Worm (Caenorhabditis elegans) whole organism, L4 larva: ENCODE results near the gene ZK1290.1.

ENCODE experiments used
- D1046.2 ChIP-seq: fragments of 200-800 bp; sonication (Bioruptor generic); IDR thresholded peaks from 2 replicates; pipeline ENCODE4 v1.3.6; 2022; ENCODE audit warnings: missing genetic modification characterization, missing compliant biosample characterization
- F10B5.3 ChIP-seq: sonication (generic microtip); optimal IDR thresholded peaks from 2 replicates; lab custom pipeline; 2016; ENCODE audit warnings: mild to moderate bottlenecking, missing genetic modification characterization, missing compliant biosample characterization
- F26F4.8 ChIP-seq: fragments of 200-800 bp; sonication (Bioruptor generic); conservative IDR thresholded peaks from 2 replicates; pipeline ENCODE4 v1.3.6; 2022; ENCODE audit warnings: missing genetic modification characterization, missing compliant biosample characterization
- T20F7.1 ChIP-seq: fragments of 200-800 bp; sonication (Bioruptor generic); optimal IDR thresholded peaks from 2 replicates; lab custom pipeline; 2018; ENCODE audit warnings: mild to moderate bottlenecking, missing genetic modification characterization, missing compliant biosample characterization
- T26A8.4 ChIP-seq: fragments of 200-800 bp; sonication (Bioruptor generic); IDR thresholded peaks from 2 replicates; pipeline ENCODE4 v1.3.6; 2022; ENCODE audit warnings: missing genetic modification characterization, missing compliant biosample characterization
- Y105C5A.15 ChIP-seq: fragments of 200-800 bp; sonication (Bioruptor generic); IDR thresholded peaks from 2 replicates; pipeline ENCODE4 v1.3.6; 2022; ENCODE audit warnings: missing genetic modification characterization, missing compliant biosample characterization
- Y5F2A.4 ChIP-seq: fragments of 200-800 bp; sonication (Bioruptor generic); optimal IDR thresholded peaks from 2 replicates; lab custom pipeline; 2018; ENCODE audit warnings: mild to moderate bottlenecking, missing genetic modification characterization, missing compliant biosample characterization
- ZK337.2 ChIP-seq: fragments of 200-800 bp; sonication (Bioruptor generic); IDR thresholded peaks from 2 replicates; pipeline ENCODE4 v1.3.6; 2022; ENCODE audit warnings: missing genetic modification reagents, missing genetic modification characterization, missing compliant biosample characterization
- aha-1 ChIP-seq: fragments of 150-350 bp; peaks from one replicate; lab custom pipeline; 2014; ENCODE audit warnings: missing biosample characterization, missing genetic modification characterization
- aly-2 ChIP-seq: sonication (generic microtip); optimal IDR thresholded peaks from 2 replicates; lab custom pipeline; 2018; ENCODE audit warnings: missing biosample characterization, missing genetic modification characterization
- ama-1 ChIP-seq: fragments of 150-350 bp; optimal IDR thresholded peaks from 2 replicates; lab custom pipeline; 2014; ENCODE audit warnings: inconsistent platforms, mixed read lengths
- attf-4 ChIP-seq: sonication (generic microtip); optimal IDR thresholded peaks from 3 replicates; lab custom pipeline; 2017; ENCODE audit warnings: missing biosample characterization, missing genetic modification characterization
- ceh-20 ChIP-seq: fragments of 200-800 bp; sonication (Bioruptor generic); IDR thresholded peaks from 2 replicates; pipeline ENCODE4 v1.3.6; 2022; ENCODE audit warnings: missing genetic modification reagents, missing genetic modification characterization, missing compliant biosample characterization
- ceh-28 ChIP-seq: fragments of 150-350 bp; optimal IDR thresholded peaks from 2 replicates; lab custom pipeline; 2014; ENCODE audit warnings: missing biosample characterization, missing genetic modification reagents, missing genetic modification characterization
- ceh-44 ChIP-seq: fragments of 200-800 bp; sonication (Bioruptor generic); IDR thresholded peaks from 2 replicates; pipeline ENCODE4 v1.3.6; 2022; ENCODE audit warnings: missing genetic modification reagents, missing genetic modification characterization, missing compliant biosample characterization
- ceh-82 ChIP-seq: sonication (generic microtip); optimal IDR thresholded peaks from 2 replicates; lab custom pipeline; 2017; ENCODE audit warnings: missing biosample characterization, missing genetic modification characterization
- ces-1 ChIP-seq: fragments of 150-350 bp; sonication (generic microtip); optimal IDR thresholded peaks from 4 replicates; lab custom pipeline; 2014; ENCODE audit warnings: missing biosample characterization, missing genetic modification reagents, missing genetic modification characterization
- ctbp-1 ChIP-seq: fragments of 200-800 bp; sonication (Bioruptor generic); IDR thresholded peaks from 2 replicates; pipeline ENCODE4 v1.3.6; 2022; ENCODE audit warnings: missing genetic modification reagents, missing genetic modification characterization, missing compliant biosample characterization
- daf-16 ChIP-seq, 3 experiments: sonication (generic microtip); optimal IDR thresholded peaks; 2 replicates each; lab custom pipeline; 2016 to 2017; ENCODE audit warnings: missing genetic modification characterization in 3 of 3, missing genetic modification reagents in 3 of 3, mild to moderate bottlenecking in 2 of 3, missing compliant biosample characterization in 2 of 3, missing biosample characterization in 1 of 3, moderate library complexity in 1 of 3
- daf-19 ChIP-seq: fragments of 200-800 bp; sonication (Bioruptor generic); conservative IDR thresholded peaks from 2 replicates; pipeline ENCODE4 v1.3.6; 2022; ENCODE audit warnings: missing genetic modification characterization, missing compliant biosample characterization
- dmd-8 ChIP-seq: fragments of 200-800 bp; sonication (Bioruptor generic); IDR thresholded peaks from 2 replicates; pipeline ENCODE4 v1.3.6; 2022; ENCODE audit warnings: missing genetic modification characterization, missing compliant biosample characterization
- dmd-9 ChIP-seq: fragments of 200-800 bp; sonication (Bioruptor generic); IDR thresholded peaks from 2 replicates; pipeline ENCODE4 v1.3.6; 2022; ENCODE audit warnings: missing genetic modification reagents, missing genetic modification characterization, missing compliant biosample characterization
- dve-1 ChIP-seq: sonication (generic microtip); optimal IDR thresholded peaks from 2 replicates; lab custom pipeline; 2017; ENCODE audit warnings: antibody characterized with exemption, mild to moderate bottlenecking, missing genetic modification characterization, missing compliant biosample characterization; ENCODE audit not compliant: insufficient read depth
- egl-43 ChIP-seq: fragments of 200-800 bp; sonication (Bioruptor generic); IDR thresholded peaks from 2 replicates; pipeline ENCODE4 v1.3.6; 2022; ENCODE audit warnings: missing genetic modification reagents, missing genetic modification characterization, missing compliant biosample characterization
- gei-8 ChIP-seq: fragments of 200-800 bp; sonication (Bioruptor generic); optimal IDR thresholded peaks from 2 replicates; lab custom pipeline; 2018; ENCODE audit warnings: mild to moderate bottlenecking, missing genetic modification characterization, missing compliant biosample characterization
- hlh-30 ChIP-seq: sonication (generic microtip); optimal IDR thresholded peaks from 2 replicates; lab custom pipeline; 2017; ENCODE audit warnings: antibody characterized with exemption, mild to moderate bottlenecking, missing genetic modification characterization, missing compliant biosample characterization; ENCODE audit not compliant: insufficient read depth
- hmg-1.1 ChIP-seq: fragments of 200-800 bp; sonication (Bioruptor generic); IDR thresholded peaks from 2 replicates; pipeline ENCODE4 v1.3.6; 2022; ENCODE audit warnings: missing genetic modification reagents, missing genetic modification characterization, missing compliant biosample characterization
- lim-7 ChIP-seq: fragments of 200-800 bp; sonication (Bioruptor generic); IDR thresholded peaks from 2 replicates; pipeline ENCODE4 v1.3.6; 2022; ENCODE audit warnings: missing genetic modification characterization, missing compliant biosample characterization
- lin-13 ChIP-seq: fragments of 150-350 bp; optimal IDR thresholded peaks from 2 replicates; lab custom pipeline; 2014; ENCODE audit warnings: missing biosample characterization, missing genetic modification reagents, missing genetic modification characterization
- madf-9 ChIP-seq: fragments of 200-800 bp; sonication (Bioruptor generic); conservative IDR thresholded peaks from 2 replicates; pipeline ENCODE4 v1.3.6; 2022; ENCODE audit warnings: missing genetic modification reagents, missing genetic modification characterization, missing compliant biosample characterization
- mep-1 ChIP-seq: fragments of 150-350 bp; sonication (generic microtip); optimal IDR thresholded peaks from 3 replicates; lab custom pipeline; 2014; ENCODE audit warnings: missing biosample characterization, missing genetic modification characterization
- mxl-2 ChIP-seq: fragments of 200-800 bp; sonication (Bioruptor generic); conservative IDR thresholded peaks from 2 replicates; pipeline ENCODE4 v1.3.6; 2022; ENCODE audit warnings: missing genetic modification reagents, missing genetic modification characterization, missing compliant biosample characterization
- nhr-10 ChIP-seq: fragments of 150-350 bp; optimal IDR thresholded peaks from 2 replicates; lab custom pipeline; 2014; ENCODE audit warnings: missing biosample characterization, missing genetic modification characterization
- nhr-11 ChIP-seq: fragments of 150-350 bp; optimal IDR thresholded peaks from 2 replicates; lab custom pipeline; 2014; ENCODE audit warnings: missing biosample characterization, missing genetic modification characterization
- nhr-25 ChIP-seq: sonication (generic microtip); optimal IDR thresholded peaks from 2 replicates; lab custom pipeline; 2017; ENCODE audit warnings: missing genetic modification characterization, mild to moderate bottlenecking, missing compliant biosample characterization, antibody characterized with exemption, moderate library complexity, borderline replicate concordance; ENCODE audit not compliant: insufficient read depth
- nhr-42 ChIP-seq: fragments of 200-800 bp; sonication (Bioruptor generic); IDR thresholded peaks from 2 replicates; pipeline ENCODE4 v1.3.6; 2022; ENCODE audit warnings: missing genetic modification characterization, missing compliant biosample characterization
- nhr-6 ChIP-seq: fragments of 150-350 bp; optimal IDR thresholded peaks from 2 replicates; lab custom pipeline; 2014; ENCODE audit warnings: missing biosample characterization, missing genetic modification characterization
- nhr-77 ChIP-seq: fragments of 150-350 bp; optimal IDR thresholded peaks from 2 replicates; lab custom pipeline; 2014; ENCODE audit warnings: missing biosample characterization, missing genetic modification characterization
- php-3 ChIP-seq: fragments of 200-800 bp; sonication (Bioruptor generic); IDR thresholded peaks from 2 replicates; pipeline ENCODE4 v1.3.6; 2022; ENCODE audit warnings: missing genetic modification reagents, missing genetic modification characterization, missing compliant biosample characterization
- pqm-1 ChIP-seq: sonication (generic microtip); optimal IDR thresholded peaks from 2 replicates; lab custom pipeline; 2017; ENCODE audit warnings: missing biosample characterization, missing genetic modification characterization
- rbr-2 ChIP-seq: sonication (generic microtip); optimal IDR thresholded peaks from 2 replicates; lab custom pipeline; 2016; ENCODE audit warnings: missing genotype, missing genetic modification characterization, missing compliant biosample characterization
- saeg-2 ChIP-seq: fragments of 200-800 bp; sonication (Bioruptor generic); IDR thresholded peaks from 2 replicates; pipeline ENCODE4 v1.3.6; 2022; ENCODE audit warnings: missing genetic modification reagents, missing genetic modification characterization, missing compliant biosample characterization
- set-16 ChIP-seq: fragments of 200-800 bp; sonication (Bioruptor generic); IDR thresholded peaks from 2 replicates; pipeline ENCODE4 v1.3.6; 2022; ENCODE audit warnings: missing genetic modification reagents, missing genetic modification characterization, missing compliant biosample characterization
- snpc-1.2 ChIP-seq: fragments of 200-800 bp; sonication (Bioruptor generic); IDR thresholded peaks from 2 replicates; pipeline ENCODE4 v1.3.6; 2022; ENCODE audit warnings: missing genetic modification reagents, missing genetic modification characterization, missing compliant biosample characterization
- spr-3 ChIP-seq: fragments of 200-800 bp; sonication (Bioruptor generic); optimal IDR thresholded peaks from 2 replicates; lab custom pipeline; 2018; ENCODE audit warnings: mild to moderate bottlenecking, missing genetic modification characterization, missing compliant biosample characterization
- tag-97 ChIP-seq: fragments of 200-800 bp; sonication (Bioruptor generic); IDR thresholded peaks from 2 replicates; pipeline ENCODE4 v1.3.6; 2022; ENCODE audit warnings: missing genetic modification characterization, missing compliant biosample characterization
- tra-1 ChIP-seq: fragments of 200-800 bp; sonication (Bioruptor generic); IDR thresholded peaks from 2 replicates; pipeline ENCODE4 v1.3.6; 2022; ENCODE audit warnings: missing genetic modification reagents, missing genetic modification characterization, missing compliant biosample characterization
- unc-39 ChIP-seq: sonication (generic microtip); optimal IDR thresholded peaks from 2 replicates; lab custom pipeline; 2017; ENCODE audit warnings: missing biosample characterization, missing genetic modification characterization
- vab-7 ChIP-seq: fragments of 200-800 bp; sonication (Bioruptor generic); IDR thresholded peaks from 2 replicates; pipeline ENCODE4 v1.3.6; 2022; ENCODE audit warnings: missing genetic modification reagents, missing genetic modification characterization, missing compliant biosample characterization
- zfp-2 ChIP-seq: sonication (generic microtip); optimal IDR thresholded peaks from 2 replicates; lab custom pipeline; 2016; ENCODE audit warnings: mild to moderate bottlenecking, missing genetic modification characterization, missing compliant biosample characterization
- zfp-3 ChIP-seq: fragments of 200-800 bp; sonication (Bioruptor generic); conservative IDR thresholded peaks from 2 replicates; pipeline ENCODE4 v1.3.6; 2022; ENCODE audit warnings: missing genetic modification reagents, missing genetic modification characterization, missing compliant biosample characterization

The ZK1290.1 gene

ce11 chrII:7529078-7529683 lies 32.4 kb upstream of the ZK1290.1 start, which contains the start of gene ZK1290.5:
Gene ZK1290.5, plus strand, starts transcription at chrII:7529643.
- TF ChIP-seq ZK337.2 (GFP tag; lab: Robert Waterston, UW) (no peak), ceh-44 (GFP tag; lab: Robert Waterston, UW) (no peak), Y105C5A.15 (GFP tag; lab: Robert Waterston, UW) (no peak), aly-2 (tag; lab: Kevin White, UChicago) (no peak), tag-97 (GFP tag; lab: Robert Waterston, UW) (no peak), daf-19 (GFP tag; lab: Robert Waterston, UW) (no peak), hmg-1.1 (GFP tag; lab: Robert Waterston, UW) (peak; percentile 62), nhr-25 (tag; lab: Kevin White, UChicago) (peak; percentile 49), ceh-20 (GFP tag; lab: Robert Waterston, UW) (peak; percentile 90), rbr-2 (tag; lab: Kevin White, UChicago) (peak; percentile 67), saeg-2 (GFP tag; lab: Robert Waterston, UW) (peak; percentile 26; the same call in 1 of the 2 replicates), vab-7 (GFP tag; lab: Robert Waterston, UW) (no peak), ama-1 (no peak), attf-4 (tag; lab: Kevin White, UChicago) (no peak), nhr-10 (peak; percentile 83), T26A8.4 (GFP tag; lab: Robert Waterston, UW) (peak; percentile 71), Y5F2A.4 (GFP tag; lab: Kevin White, UChicago) (no peak), ctbp-1 (GFP tag; lab: Robert Waterston, UW) (peak; percentile 75), aha-1 (tag; lab: Kevin White, UChicago) (peak; percentile 96), dmd-8 (no peak), spr-3 (GFP tag; lab: Kevin White, UChicago) (no peak), F10B5.3 (tag; lab: Kevin White, UChicago) (no peak), ceh-82 (no peak), madf-9 (GFP tag; lab: Robert Waterston, UW) (peak; percentile 48; the same call in 1 of the 2 replicates), php-3 (peak; percentile 91), T20F7.1 (GFP tag; lab: Kevin White, UChicago) (peak; percentile 84), lin-13 (GFP tag; lab: Kevin White, UChicago) (peak; percentile 71), F26F4.8 (GFP tag; lab: Robert Waterston, UW) (no peak), unc-39 (tag; lab: Kevin White, UChicago) (no peak), pqm-1 (tag; lab: Kevin White, UChicago) (peak; percentile 3), daf-16 (GFP tag; optimal IDR thresholded peaks at IDR 0.05; lab: Kevin White, UChicago) (peak; percentile 82 to 87), daf-16 (tag; optimal IDR thresholded peaks at IDR 0.05; lab: Kevin White, UChicago) (peak; percentile 76), nhr-42 (GFP tag; lab: Robert Waterston, UW) (no peak), tra-1 (peak; percentile 96), mep-1 (tag; lab: Kevin White, UChicago) (peak; percentile 87), nhr-11 (tag; lab: Kevin White, UChicago) (peak; percentile 89), hlh-30 (tag; lab: Kevin White, UChicago) (peak; percentile 97), ceh-28 (tag; lab: Kevin White, UChicago) (no peak), gei-8 (GFP tag; lab: Kevin White, UChicago) (peak; percentile 96), snpc-1.2 (GFP tag; lab: Robert Waterston, UW) (no peak), mxl-2 (GFP tag; lab: Robert Waterston, UW) (peak; percentile 98), zfp-2 (tag; lab: Kevin White, UChicago) (no peak), dmd-9 (no peak), egl-43 (GFP tag; lab: Robert Waterston, UW) (no peak), set-16 (GFP tag; lab: Robert Waterston, UW) (peak; percentile 36; the same call in 1 of the 2 replicates), nhr-77 (tag; lab: Kevin White, UChicago) (peak; percentile 72), ces-1 (no peak), lim-7 (GFP tag; lab: Robert Waterston, UW) (no peak), D1046.2 (GFP tag; lab: Robert Waterston, UW) (no peak), nhr-6 (no peak), dve-1 (tag; lab: Kevin White, UChicago) (peak; percentile 98), zfp-3 (GFP tag; lab: Robert Waterston, UW) (peak; percentile 83)
